Fruit fly (Drosophila melanogaster): Measurements from ENCODE around the gene CG32240.

CG32240 gene

DNA sequence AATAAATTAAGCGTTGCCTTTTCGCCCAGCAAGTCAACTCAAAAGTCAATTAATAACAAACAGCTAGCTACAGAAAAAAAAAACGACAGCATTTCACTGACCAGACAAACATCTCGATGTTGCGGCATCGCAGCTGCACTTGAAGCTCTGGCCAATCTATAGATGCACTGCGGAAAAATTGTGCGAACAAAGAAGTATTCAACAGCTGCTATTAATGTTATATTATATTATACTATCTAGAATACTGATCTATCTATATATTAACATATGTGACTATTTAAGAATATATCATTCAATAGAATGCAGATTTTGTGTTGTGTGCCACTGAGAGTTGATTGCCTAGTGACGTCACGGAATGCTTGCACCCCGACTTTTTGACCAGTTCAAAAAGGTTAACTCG is 33.4 kb downstream of the CG32240 start:
- TF ChIP-seq Sp1 (GFP tag; optimal IDR thresholded peaks at IDR 0.05) (no peak), ey (GFP tag; optimal IDR thresholded peaks at IDR 0.05) (no peak)

- TF ChIP-seq CrebA (GFP tag; optimal IDR thresholded peaks at IDR 0.05; ENCODE audit: borderline replicate concordance) (no peak), Mio (GFP tag; optimal IDR thresholded peaks at IDR 0.05) (no peak), foxo (GFP tag; optimal IDR thresholded peaks at IDR 0.05) (peak in 1 of 2 experiments; percentile 5)
These were observed 35.0 kb downstream of the CG32240 start for dm6 chr3L:4346379-4346778.

DNA sequence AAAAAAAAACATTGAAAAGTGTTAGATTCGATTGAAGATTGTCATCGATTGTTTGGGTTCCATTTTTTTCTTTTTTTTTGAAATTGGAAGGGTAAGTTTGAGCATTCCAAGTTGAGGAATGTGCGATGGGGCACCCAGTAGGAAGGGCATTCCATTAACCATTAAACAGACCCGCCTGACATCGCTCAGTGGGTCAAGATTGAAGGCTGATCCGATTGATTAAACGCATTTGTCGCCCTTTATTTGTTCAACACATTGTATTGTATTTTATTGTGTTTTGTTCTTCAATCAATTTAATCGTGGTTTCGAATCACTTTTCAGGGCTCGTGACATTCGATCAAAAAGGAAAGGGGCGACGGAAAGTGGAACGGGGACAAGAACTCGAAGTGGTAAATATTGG is 40.4 kb downstream of the CG32240 start:
- TF ChIP-seq Jra (GFP tag; optimal IDR thresholded peaks at IDR 0.05) = no peak
- no peak for TF ChIP-seq Dif (GFP tag; optimal IDR thresholded peaks at IDR 0.05; ENCODE audit: partially characterized antibody)
- TF ChIP-seq brk (GFP tag; optimal IDR thresholded peaks at IDR 0.05) = no peak
- no peak for TF ChIP-seq usp (GFP tag; optimal IDR thresholded peaks at IDR 0.05)
- TF ChIP-seq foxo (GFP tag; optimal IDR thresholded peaks at IDR 0.05) = no peak
- no peak for TF ChIP-seq sv (GFP tag; optimal IDR thresholded peaks at IDR 0.05)
- no peak for TF ChIP-seq Myc (optimal IDR thresholded peaks at IDR 0.05)
- TF ChIP-seq ey (GFP tag; optimal IDR thresholded peaks at IDR 0.05) = no peak
- no peak for TF ChIP-seq pan (optimal IDR thresholded peaks at IDR 0.05)
- no peak for TF ChIP-seq woc (GFP tag; optimal IDR thresholded peaks at IDR 0.05)
- no peak for TF ChIP-seq lola (GFP tag; optimal IDR thresholded peaks at IDR 0.05)
- no peak for TF ChIP-seq sage (GFP tag; optimal IDR thresholded peaks at IDR 0.05)
- TF ChIP-seq fru (GFP tag; optimal IDR thresholded peaks at IDR 0.05) = no peak

DNA sequence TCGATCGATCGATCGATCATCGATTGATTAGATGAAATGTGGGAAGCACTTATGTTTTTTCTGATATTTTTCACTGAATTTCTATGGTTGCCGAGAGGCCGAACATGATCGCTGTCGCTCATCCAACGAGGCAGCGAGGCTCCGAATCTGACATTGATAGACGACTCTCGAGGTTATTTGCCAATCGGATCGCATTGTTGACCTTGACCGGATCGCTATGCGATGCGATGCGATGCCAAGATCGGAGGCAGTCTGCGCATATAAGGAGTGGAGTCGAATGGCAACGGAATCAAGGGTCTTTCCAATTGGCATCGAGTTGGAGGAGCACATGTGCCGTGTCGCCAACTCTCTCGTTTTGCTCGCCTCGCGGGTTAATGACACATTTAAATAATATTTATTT is 41.2 kb downstream of the CG32240 start:
- no peak for TF ChIP-seq Hnf4 (GFP tag; optimal IDR thresholded peaks at IDR 0.05)
- TF ChIP-seq Rel (GFP tag; optimal IDR thresholded peaks at IDR 0.05) = no peak
- no peak for TF ChIP-seq Rel (tag; optimal IDR thresholded peaks at IDR 0.05)
- no peak for TF ChIP-seq woc (GFP tag; optimal IDR thresholded peaks at IDR 0.05)
- no peak for TF ChIP-seq Hr83 (GFP tag; optimal IDR thresholded peaks at IDR 0.05; ENCODE audit: poor library complexity, severe bottlenecking)
- no peak for TF ChIP-seq dl (GFP tag; optimal IDR thresholded peaks at IDR 0.05; ENCODE audit: insufficient read depth in 1 of 2, partially characterized antibody in 2 of 2)
- no peak for TF ChIP-seq jim (GFP tag; optimal IDR thresholded peaks at IDR 0.05)
- no peak for TF ChIP-seq Myc (optimal IDR thresholded peaks at IDR 0.05)
- TF ChIP-seq tai (GFP tag; optimal IDR thresholded peaks at IDR 0.05) = no peak
- TF ChIP-seq Vsx2 (GFP tag; optimal IDR thresholded peaks at IDR 0.05; ENCODE audit: partially characterized antibody) = no peak
- TF ChIP-seq Dif (GFP tag; optimal IDR thresholded peaks at IDR 0.05; ENCODE audit: partially characterized antibody) = no peak
- no peak for TF ChIP-seq CG32264 (GFP tag; optimal IDR thresholded peaks at IDR 0.05)
- TF ChIP-seq GATAd (GFP tag; optimal IDR thresholded peaks at IDR 0.05) = no peak
- no peak for TF ChIP-seq Hr78 (GFP tag; optimal IDR thresholded peaks at IDR 0.05)
- TF ChIP-seq OdsH (GFP tag; optimal IDR thresholded peaks at IDR 0.05) = no peak
- TF ChIP-seq dsf (GFP tag; optimal IDR thresholded peaks at IDR 0.05; ENCODE audit: borderline replicate concordance) = no peak
- TF ChIP-seq lola (GFP tag; optimal IDR thresholded peaks at IDR 0.05) = no peak
- no peak for TF ChIP-seq usp (GFP tag; optimal IDR thresholded peaks at IDR 0.05)
- TF ChIP-seq dmrt93B (GFP tag; optimal IDR thresholded peaks at IDR 0.05) = no peak
- TF ChIP-seq Mio (GFP tag; optimal IDR thresholded peaks at IDR 0.05) = no peak

- TF ChIP-seq dsf (GFP tag; optimal IDR thresholded peaks at IDR 0.05; ENCODE audit: borderline replicate concordance) (no peak), rgr (GFP tag; optimal IDR thresholded peaks at IDR 0.05) (no peak), foxo (GFP tag; optimal IDR thresholded peaks at IDR 0.05) (no peak), Rel (GFP tag; optimal IDR thresholded peaks at IDR 0.05) (no peak), Rel (tag; optimal IDR thresholded peaks at IDR 0.05) (no peak), CG9705 (GFP tag; optimal IDR thresholded peaks at IDR 0.05) (no peak), CG32264 (GFP tag; optimal IDR thresholded peaks at IDR 0.05) (no peak), Hr83 (GFP tag; optimal IDR thresholded peaks at IDR 0.05; ENCODE audit: poor library complexity, severe bottlenecking) (no peak), HLH106 (tag; optimal IDR thresholded peaks at IDR 0.05) (no peak), Vsx2 (GFP tag; optimal IDR thresholded peaks at IDR 0.05; ENCODE audit: partially characterized antibody) (no peak), Mio (GFP tag; optimal IDR thresholded peaks at IDR 0.05) (no peak), Myc (optimal IDR thresholded peaks at IDR 0.05) (no peak), Hr78 (GFP tag; optimal IDR thresholded peaks at IDR 0.05) (no peak), brk (GFP tag; optimal IDR thresholded peaks at IDR 0.05) (no peak), dmrt93B (GFP tag; optimal IDR thresholded peaks at IDR 0.05) (no peak), dl (GFP tag; optimal IDR thresholded peaks at IDR 0.05; ENCODE audit: insufficient read depth in 1 of 2, partially characterized antibody in 2 of 2) (no peak), N (GFP tag; optimal IDR thresholded peaks at IDR 0.05) (no peak), sage (GFP tag; optimal IDR thresholded peaks at IDR 0.05) (no peak)
These were observed 41.9 kb downstream of the CG32240 start for dm6 chr3L:4339525-4339924.
